Fruit fly (Drosophila melanogaster) whole organism, embryonic: Measurements from ENCODE around the gene CG15719.

Source experiments
- Bdp1 ChIP-seq: fragments of 200-800 bp; sonication (Bioruptor generic); optimal IDR thresholded peaks from 3 replicates; lab custom pipeline; 2016; ENCODE audit warnings: missing biosample characterization, missing genetic modification characterization
- Blimp-1 ChIP-seq: fragments of 200-800 bp; sonication (Bioruptor generic); optimal IDR thresholded peaks from 3 replicates; lab custom pipeline; 2018; ENCODE audit warnings: missing biosample characterization, missing genetic modification characterization, mild to moderate bottlenecking, moderate library complexity, missing genetic modification reagents
- CG1024 ChIP-seq: fragments of 200-800 bp; sonication (Bioruptor generic); IDR thresholded peaks from 2 replicates; pipeline ENCODE4 v1.3.6; 2022; ENCODE audit warnings: missing biosample characterization, missing genetic modification characterization
- CG12071 ChIP-seq: fragments of 200-800 bp; sonication (Bioruptor generic); optimal IDR thresholded peaks from 3 replicates; lab custom pipeline; 2018; ENCODE audit warnings: missing biosample characterization, mild to moderate bottlenecking, missing genetic modification characterization
- CG12104 ChIP-seq: fragments of 200-800 bp; sonication (Bioruptor generic); optimal IDR thresholded peaks from 3 replicates; lab custom pipeline; 2016; ENCODE audit warnings: missing biosample characterization, missing genetic modification characterization
- CG12744 ChIP-seq: fragments of 200-800 bp; sonication (Bioruptor generic); optimal IDR thresholded peaks from 2 replicates; lab custom pipeline; 2016; ENCODE audit warnings: missing biosample characterization, missing genetic modification characterization
- CG12769 ChIP-seq: fragments of 200-800 bp; sonication (Bioruptor generic); optimal IDR thresholded peaks from 2 replicates; lab custom pipeline; 2019; ENCODE audit warnings: missing biosample characterization, mild to moderate bottlenecking, missing genetic modification characterization, moderate library complexity
- CG17186 ChIP-seq: fragments of 200-800 bp; sonication (Bioruptor generic); optimal IDR thresholded peaks from 3 replicates; lab custom pipeline; 2017; ENCODE audit warnings: missing biosample characterization, missing genetic modification reagents, missing genetic modification characterization
- CG2129 ChIP-seq: fragments of 200-800 bp; sonication (Bioruptor generic); IDR thresholded peaks from 2 replicates; pipeline ENCODE4 v1.3.6; 2022; ENCODE audit warnings: missing biosample characterization, missing genetic modification characterization; ENCODE audit not compliant: partially characterized antibody
- CG2199 ChIP-seq: fragments of 200-800 bp; sonication (Bioruptor generic); IDR thresholded peaks from 3 replicates; pipeline ENCODE4 v1.3.6; 2022; ENCODE audit warnings: missing biosample characterization, missing genetic modification characterization
- CG2712 ChIP-seq: fragments of 200-800 bp; optimal IDR thresholded peaks from 3 replicates; lab custom pipeline; 2019; ENCODE audit warnings: missing biosample characterization, mild to moderate bottlenecking, missing genetic modification characterization, moderate library complexity
- CG3163 ChIP-seq: fragments of 200-800 bp; sonication (Bioruptor generic); optimal IDR thresholded peaks from 3 replicates; lab custom pipeline; 2016; ENCODE audit warnings: missing biosample characterization, missing genetic modification characterization
- CG34376 ChIP-seq: fragments of 200-800 bp; sonication (Bioruptor generic); optimal IDR thresholded peaks from 2 replicates; lab custom pipeline; 2018; ENCODE audit warnings: missing biosample characterization, mild to moderate bottlenecking, missing genetic modification characterization
- CG42726 ChIP-seq: fragments of 200-800 bp; sonication (Bioruptor generic); IDR thresholded peaks from 2 replicates; pipeline ENCODE4 v1.3.6; 2022; ENCODE audit warnings: missing biosample characterization, missing genetic modification characterization; ENCODE audit not compliant: partially characterized antibody
- CG6254 ChIP-seq: fragments of 200-800 bp; sonication (Bioruptor generic); optimal IDR thresholded peaks from 3 replicates; lab custom pipeline; 2017; ENCODE audit warnings: mild to moderate bottlenecking, missing biosample characterization, missing genetic modification reagents, missing genetic modification characterization
- CG6765 ChIP-seq: fragments of 200-800 bp; sonication (Bioruptor generic); optimal IDR thresholded peaks from 3 replicates; lab custom pipeline; 2017; ENCODE audit warnings: missing biosample characterization, mild to moderate bottlenecking, missing genetic modification characterization
- CG9932 ChIP-seq: fragments of 200-800 bp; sonication (Bioruptor generic); IDR thresholded peaks from 2 replicates; pipeline ENCODE4 v1.3.6; 2022; ENCODE audit warnings: missing biosample characterization, missing genetic modification characterization
- D19A ChIP-seq: fragments of 200-800 bp; optimal IDR thresholded peaks from 3 replicates; lab custom pipeline; 2019; ENCODE audit warnings: missing biosample characterization, mild to moderate bottlenecking, missing genetic modification characterization, moderate library complexity
- Deaf1 ChIP-seq: fragments of 200-800 bp; optimal IDR thresholded peaks from 3 replicates; lab custom pipeline; 2019; ENCODE audit warnings: missing biosample characterization, mild to moderate bottlenecking, missing genetic modification characterization, moderate library complexity
- Dp ChIP-seq: fragments of 200-800 bp; sonication (Bioruptor generic); optimal IDR thresholded peaks from 2 replicates; lab custom pipeline; 2018; ENCODE audit warnings: missing biosample characterization, mild to moderate bottlenecking, missing genetic modification characterization, moderate library complexity
- Fer1 ChIP-seq: fragments of 200-800 bp; sonication (Bioruptor generic); optimal IDR thresholded peaks from 2 replicates; lab custom pipeline; 2017; ENCODE audit warnings: missing biosample characterization, mild to moderate bottlenecking, missing genetic modification characterization
- Hmr ChIP-seq: fragments of 200-800 bp; sonication (Bioruptor generic); optimal IDR thresholded peaks from 3 replicates; lab custom pipeline; 2017; ENCODE audit warnings: mild to moderate bottlenecking, missing biosample characterization, missing genetic modification reagents, missing genetic modification characterization
- Hr78 ChIP-seq, 2 experiments: fragments of 200-800 bp in 1 of 2; fragments of >200 bp in 1 of 2; sonication (Bioruptor generic) in 1 of 2; optimal IDR thresholded peaks; 2 replicates each; lab custom pipeline; 2017 to 2019; ENCODE audit warnings: missing biosample characterization in 2 of 2, missing genetic modification characterization in 2 of 2, mild to moderate bottlenecking in 1 of 2, moderate library complexity in 1 of 2
- Lpt ChIP-seq: fragments of >200 bp; optimal IDR thresholded peaks from 2 replicates; lab custom pipeline; 2018; ENCODE audit warnings: missing biosample characterization, missing genetic modification characterization
- Mad ChIP-seq: fragments of 200-800 bp; sonication (Bioruptor generic); optimal IDR thresholded peaks from 2 replicates; lab custom pipeline; 2016; ENCODE audit warnings: missing biosample characterization, missing genetic modification characterization
- Sry-β ChIP-seq: fragments of 200-800 bp; sonication (Bioruptor generic); optimal IDR thresholded peaks from 2 replicates; lab custom pipeline; 2018; ENCODE audit warnings: missing biosample characterization, mild to moderate bottlenecking, missing genetic modification characterization, moderate library complexity
- Sry-δ ChIP-seq: fragments of 200-800 bp; sonication (Bioruptor generic); optimal IDR thresholded peaks from 2 replicates; lab custom pipeline; 2016; ENCODE audit warnings: missing biosample characterization, missing genetic modification characterization
- Taf1 ChIP-seq: fragments of 200-800 bp; sonication (Bioruptor generic); IDR thresholded peaks from 2 replicates; pipeline ENCODE4 v1.3.6; 2022; ENCODE audit warnings: missing biosample characterization, missing genetic modification characterization
- ap ChIP-seq: fragments of 200-800 bp; sonication (Bioruptor generic); IDR thresholded peaks from 2 replicates; pipeline ENCODE4 v1.3.6; 2022; ENCODE audit warnings: missing biosample characterization, missing genetic modification characterization
- ara ChIP-seq: fragments of 200-800 bp; sonication (Bioruptor generic); IDR thresholded peaks from 2 replicates; pipeline ENCODE4 v1.3.6; 2022; ENCODE audit warnings: missing biosample characterization, missing genetic modification characterization
- br ChIP-seq: fragments of >200 bp; optimal IDR thresholded peaks from 2 replicates; lab custom pipeline; 2017
- cas ChIP-seq: fragments of 200-800 bp; sonication (Bioruptor generic); IDR thresholded peaks from 2 replicates; pipeline ENCODE4 v1.3.6; 2022; ENCODE audit warnings: missing biosample characterization, missing genetic modification characterization
- cato ChIP-seq: fragments of 200-800 bp; sonication (Bioruptor generic); optimal IDR thresholded peaks from 2 replicates; lab custom pipeline; 2016; ENCODE audit warnings: missing biosample characterization, missing genetic modification characterization, borderline replicate concordance
- croc ChIP-seq: fragments of 200-800 bp; sonication (Bioruptor generic); conservative IDR thresholded peaks from 3 replicates; pipeline ENCODE4 v1.3.6; 2022; ENCODE audit warnings: missing biosample characterization, missing genetic modification characterization
- dan ChIP-seq: fragments of 200-800 bp; sonication (Bioruptor generic); IDR thresholded peaks from 2 replicates; pipeline ENCODE4 v1.3.6; 2022; ENCODE audit warnings: missing biosample characterization, missing genetic modification characterization
- dimm ChIP-seq: fragments of 200-800 bp; sonication (Bioruptor generic); IDR thresholded peaks from 2 replicates; pipeline ENCODE4 v1.3.6; 2022; ENCODE audit warnings: missing biosample characterization, missing genetic modification characterization
- dmrt11E ChIP-seq: fragments of 200-800 bp; sonication (Bioruptor generic); optimal IDR thresholded peaks from 3 replicates; lab custom pipeline; 2018; ENCODE audit warnings: missing biosample characterization, mild to moderate bottlenecking, missing genetic modification characterization, moderate library complexity
- fd64A ChIP-seq: fragments of 200-800 bp; sonication (Bioruptor generic); optimal IDR thresholded peaks from 3 replicates; lab custom pipeline; 2018; ENCODE audit warnings: missing biosample characterization, mild to moderate bottlenecking, missing genetic modification characterization
- lmd ChIP-seq: fragments of 200-800 bp; sonication (Bioruptor generic); IDR thresholded peaks from 2 replicates; pipeline ENCODE4 v1.3.6; 2022; ENCODE audit warnings: missing biosample characterization, missing genetic modification characterization
- mam ChIP-seq: fragments of 200-800 bp; sonication (Bioruptor generic); optimal IDR thresholded peaks from 3 replicates; lab custom pipeline; 2016; ENCODE audit warnings: missing biosample characterization, missing genetic modification characterization
- nom ChIP-seq: fragments of 200-800 bp; sonication (Bioruptor generic); optimal IDR thresholded peaks from 2 replicates; lab custom pipeline; 2017; ENCODE audit warnings: missing biosample characterization, missing genetic modification characterization, mild to moderate bottlenecking, moderate library complexity, missing genetic modification reagents
- oc ChIP-seq: fragments of 200-800 bp; sonication (Bioruptor generic); optimal IDR thresholded peaks from 2 replicates; lab custom pipeline; 2018; ENCODE audit warnings: missing biosample characterization, mild to moderate bottlenecking, missing genetic modification characterization, moderate library complexity
- pfk ChIP-seq: fragments of 200-800 bp; sonication (Bioruptor generic); optimal IDR thresholded peaks from 2 replicates; lab custom pipeline; 2018; ENCODE audit warnings: missing biosample characterization, mild to moderate bottlenecking, missing genetic modification characterization, moderate library complexity
- sd ChIP-seq: fragments of 200-800 bp; sonication (Bioruptor generic); optimal IDR thresholded peaks from 3 replicates; lab custom pipeline; 2018; ENCODE audit warnings: missing biosample characterization, mild to moderate bottlenecking, missing genetic modification characterization, moderate library complexity
- slp2 ChIP-seq: fragments of 200-800 bp; sonication (Bioruptor generic); optimal IDR thresholded peaks from 2 replicates; lab custom pipeline; 2016; ENCODE audit warnings: missing biosample characterization, missing genetic modification characterization
- sna ChIP-seq: fragments of 200-800 bp; sonication (Bioruptor generic); IDR thresholded peaks from 2 replicates; pipeline ENCODE4 v1.3.6; 2022; ENCODE audit warnings: missing biosample characterization, missing genetic modification characterization; ENCODE audit not compliant: partially characterized antibody
- ssp ChIP-seq: fragments of 200-800 bp; sonication (Bioruptor generic); IDR thresholded peaks from 2 replicates; pipeline ENCODE4 v1.3.6; 2022; ENCODE audit warnings: missing biosample characterization, missing genetic modification characterization
- stc ChIP-seq: fragments of 200-800 bp; sonication (Bioruptor generic); IDR thresholded peaks from 2 replicates; pipeline ENCODE4 v1.3.6; 2022; ENCODE audit warnings: missing biosample characterization, missing genetic modification characterization
- tap ChIP-seq: fragments of 200-800 bp; optimal IDR thresholded peaks from 3 replicates; lab custom pipeline; 2019; ENCODE audit warnings: missing biosample characterization, mild to moderate bottlenecking, missing genetic modification characterization, moderate library complexity
- tll ChIP-seq, 2 experiments: fragments of 200-800 bp in 1 of 2; fragments of >200 bp in 1 of 2; sonication (Bioruptor generic) in 1 of 2; optimal IDR thresholded peaks; 2 replicates each; lab custom pipeline; 2017 to 2019; ENCODE audit warnings: missing biosample characterization in 2 of 2, missing genetic modification characterization in 2 of 2, mild to moderate bottlenecking in 1 of 2, moderate library complexity in 1 of 2
- tx ChIP-seq: fragments of 200-800 bp; sonication (Bioruptor generic); optimal IDR thresholded peaks from 2 replicates; lab custom pipeline; 2016; ENCODE audit warnings: missing biosample characterization, missing genetic modification characterization
- yki ChIP-seq: fragments of >200 bp; optimal IDR thresholded peaks from 3 replicates; lab custom pipeline; 2018

CG15719 gene

dm6 chrX:13023777-13024176, 19.1 kb upstream of the CG15719 start (continued):
- peak; percentile 21 for TF ChIP-seq mam (GFP tag; lab: Kevin White, UChicago)
- no peak for TF ChIP-seq sna (GFP tag; lab: Robert Waterston, UW)
- no peak for TF ChIP-seq Deaf1 (tag; lab: Kevin White, UChicago)
- no peak for TF ChIP-seq Sry-β
- no peak for TF ChIP-seq tll (GFP tag; optimal IDR thresholded peaks at IDR 0.05; lab: Kevin White, UChicago)
- no peak for TF ChIP-seq CG3163 (GFP tag; lab: Kevin White, UChicago)
- no peak for TF ChIP-seq Blimp-1 (GFP tag; lab: Kevin White, UChicago)
- no peak for TF ChIP-seq Lpt (GFP tag; lab: Kevin White, UChicago)
- no peak for TF ChIP-seq CG6254
- TF ChIP-seq Fer1 (GFP tag; lab: Kevin White, UChicago) = peak; percentile 53
- no peak for TF ChIP-seq dmrt11E
- TF ChIP-seq Taf1 (GFP tag; lab: Robert Waterston, UW) = no peak
- no peak for TF ChIP-seq ssp (GFP tag; lab: Robert Waterston, UW)
- TF ChIP-seq CG12104 = no peak
- TF ChIP-seq Bdp1 (GFP tag; lab: Kevin White, UChicago) = no peak
- no peak for TF ChIP-seq stc (GFP tag; lab: Robert Waterston, UW)
- TF ChIP-seq Mad (GFP tag; lab: Kevin White, UChicago) = no peak
- TF ChIP-seq CG17186 = no peak
- no peak for TF ChIP-seq oc
- TF ChIP-seq CG2129 = no peak
- TF ChIP-seq pfk = no peak
- TF ChIP-seq fd64A (GFP tag; lab: Kevin White, UChicago) = no peak
- TF ChIP-seq CG2199 (GFP tag; lab: Robert Waterston, UW) = no peak
- TF ChIP-seq dimm (GFP tag; lab: Robert Waterston, UW) = no peak
- TF ChIP-seq lmd (GFP tag; lab: Robert Waterston, UW) = peak; percentile 29; the same call in 1 of the 2 replicates
- no peak for TF ChIP-seq sd
- no peak for TF ChIP-seq Sry-δ (GFP tag; lab: Kevin White, UChicago)
- TF ChIP-seq CG1024 (GFP tag; lab: Robert Waterston, UW) = no peak
- no peak for TF ChIP-seq Dp
- TF ChIP-seq croc (GFP tag; lab: Robert Waterston, UW) = no peak
- TF ChIP-seq CG34376 (GFP tag; lab: Kevin White, UChicago) = no peak
- TF ChIP-seq ara (GFP tag; lab: Robert Waterston, UW) = no peak
- peak; percentile 59 for TF ChIP-seq Hmr (GFP tag; lab: Kevin White, UChicago)
- TF ChIP-seq ap (GFP tag; lab: Robert Waterston, UW) = no peak
- TF ChIP-seq cas = no peak
- no peak for TF ChIP-seq CG42726
- TF ChIP-seq tx (GFP tag; lab: Kevin White, UChicago) = no peak
- TF ChIP-seq cato (GFP tag; lab: Kevin White, UChicago) = no peak
- no peak for TF ChIP-seq slp2 (GFP tag; lab: Kevin White, UChicago)
- no peak for TF ChIP-seq nom (GFP tag; lab: Kevin White, UChicago)
- TF ChIP-seq dan (GFP tag; lab: Robert Waterston, UW) = no peak
- no peak for TF ChIP-seq yki (lab: Kevin White, UChicago)
- peak; percentile 20 for TF ChIP-seq CG12071
- TF ChIP-seq tap = no peak
- TF ChIP-seq D19A (tag; lab: Kevin White, UChicago) = no peak
- no peak for TF ChIP-seq CG12744 (GFP tag; lab: Kevin White, UChicago)
- TF ChIP-seq CG6765 (GFP tag; lab: Kevin White, UChicago) = no peak
- TF ChIP-seq br (lab: Kevin White, UChicago) = no peak
- TF ChIP-seq CG2712 = no peak
- peak; percentile 47 for TF ChIP-seq CG12769 (tag; lab: Kevin White, UChicago)
- TF ChIP-seq CG9932 (GFP tag; lab: Robert Waterston, UW) = no peak
- no peak for TF ChIP-seq Hr78 (GFP tag; optimal IDR thresholded peaks at IDR 0.05; lab: Kevin White, UChicago)
